Fruit fly (Drosophila melanogaster) whole organism, larva: Measurements from ENCODE around the gene mge.

Source experiments
- noc ChIP-seq: fragments of 200-800 bp; sonication (Bioruptor generic); optimal IDR thresholded peaks from 3 replicates; lab custom pipeline; 2019; ENCODE audit warnings: missing biosample characterization, mild to moderate bottlenecking, missing genetic modification characterization, moderate library complexity

The mge gene

DNA sequence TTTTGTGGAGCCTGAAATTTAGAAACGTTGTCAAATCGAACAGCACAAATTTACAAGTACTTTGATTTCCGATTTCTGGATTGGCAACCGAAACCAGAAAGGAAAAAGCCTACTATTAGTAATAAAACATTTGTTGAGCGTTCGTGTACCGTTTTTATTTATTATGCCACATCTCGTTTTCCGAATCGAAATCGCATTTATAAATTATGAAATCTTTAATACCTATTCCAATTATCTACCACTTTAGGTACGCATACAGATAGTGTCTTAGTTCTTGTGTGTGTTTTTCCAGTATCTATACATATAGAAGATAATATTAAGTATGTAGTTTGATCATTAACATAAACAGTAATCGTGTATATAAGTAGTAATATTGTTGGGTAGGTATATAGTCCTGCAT, at the start of gene mge:
Gene mge (minus strand): TSS at position 101 of the 400 bp plus-strand sequence.
- TF ChIP-seq noc (tag; lab: Kevin White, UChicago) = no peak

DNA sequence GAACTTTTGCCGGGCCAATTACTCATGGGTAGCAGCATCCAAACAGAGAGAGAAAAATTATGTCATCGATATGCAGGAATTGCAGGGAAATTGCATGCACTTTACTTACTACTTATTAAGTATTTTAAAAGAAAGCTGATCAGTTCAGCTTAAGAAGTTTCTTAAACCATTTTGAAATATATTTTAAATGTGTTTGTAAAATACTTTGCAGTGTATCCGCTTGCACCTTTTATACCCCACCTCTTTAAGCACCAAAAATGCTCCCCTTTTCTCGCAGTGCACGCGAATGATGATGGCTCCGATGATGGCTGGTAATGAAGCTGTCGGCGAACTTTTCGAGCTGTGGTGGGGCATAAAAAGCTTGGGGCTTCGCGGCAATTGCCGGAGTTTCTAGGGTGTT, 42.7 kb upstream of the mge start, which contains the start of gene CG14984:
Gene CG14984 (minus strand): TSS at position 83 of the 400 bp plus-strand sequence.
- peak; percentile 83 for TF ChIP-seq noc (tag; lab: Kevin White, UChicago)

DNA sequence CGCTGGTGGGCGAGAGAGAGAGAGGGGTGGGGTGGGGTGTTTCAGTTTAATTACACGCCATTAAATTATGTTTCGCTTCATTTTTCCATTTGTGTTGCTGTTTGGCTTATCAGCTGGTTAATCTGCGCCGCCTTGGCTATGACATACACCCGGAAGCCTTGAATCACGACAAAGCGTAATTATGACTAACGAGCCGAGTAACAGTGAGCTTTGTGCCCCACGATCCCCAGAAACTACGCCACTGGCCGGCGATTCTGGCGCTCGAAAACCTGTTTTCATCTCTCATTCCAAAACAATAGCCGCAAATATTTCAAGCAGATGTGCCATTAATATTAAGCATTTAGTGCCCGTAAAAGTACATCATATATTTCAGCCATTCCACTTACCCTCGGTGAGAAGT, 42.1 kb upstream of the mge start:
- no peak for TF ChIP-seq noc (tag; lab: Kevin White, UChicago)

DNA sequence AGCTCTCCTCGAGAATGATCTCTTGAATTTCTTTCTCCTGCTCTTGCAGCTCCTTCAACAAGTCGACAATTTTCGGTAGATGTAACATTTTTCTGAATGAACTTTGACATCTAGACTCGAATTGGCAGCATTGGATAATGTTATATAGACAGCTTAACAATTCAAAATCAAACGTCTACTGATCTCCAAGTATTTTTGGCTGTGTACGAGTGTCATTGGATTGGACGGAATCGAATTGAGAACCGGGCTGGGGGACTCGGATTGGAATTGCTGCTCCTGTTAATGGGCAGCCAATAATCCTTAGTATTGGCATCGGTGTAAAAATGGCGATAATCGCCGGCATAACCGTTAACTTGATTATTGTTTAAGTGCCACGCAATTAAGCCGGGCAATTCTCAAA, 39.5 kb upstream of the mge start, which contains the start of gene CG14983:
Gene CG14983 (minus strand): TSS at position 101 of the 400 bp plus-strand sequence.
- TF ChIP-seq noc (tag; lab: Kevin White, UChicago) = no peak

DNA sequence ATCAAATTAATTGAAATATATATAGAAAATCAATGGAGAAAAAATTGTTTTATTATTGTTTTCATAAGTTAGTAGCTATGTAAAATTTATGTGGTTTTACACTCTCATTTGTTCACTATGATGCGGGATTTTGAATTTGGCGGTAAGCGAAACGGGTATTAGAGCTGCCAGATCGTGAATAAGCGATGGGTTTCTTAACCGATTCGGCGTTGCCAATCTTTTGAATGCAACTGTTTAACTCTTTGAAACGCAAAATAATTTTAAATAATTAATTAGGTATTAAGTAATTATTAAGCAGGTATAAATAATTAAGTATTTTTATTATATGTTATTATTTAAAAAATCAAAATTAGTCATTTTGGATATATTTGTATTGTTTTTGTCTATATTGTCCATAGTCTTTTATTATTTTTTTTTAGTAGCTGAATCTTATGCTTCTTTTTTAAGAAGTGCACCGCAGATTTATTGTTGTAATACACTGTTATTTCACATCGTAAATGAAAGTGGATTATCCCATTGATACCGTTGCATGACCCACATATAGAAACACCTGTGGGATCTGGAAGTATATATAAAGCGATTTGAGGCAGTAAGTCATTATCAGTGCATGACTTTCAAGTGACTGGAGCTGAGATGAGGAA, 37.7 kb upstream of the mge start, which contains the start of gene CG10853:
Gene CG10853 (plus strand): TSS at position 591 of the 641 bp plus-strand sequence.
- TF ChIP-seq noc (tag; lab: Kevin White, UChicago) = no peak

DNA sequence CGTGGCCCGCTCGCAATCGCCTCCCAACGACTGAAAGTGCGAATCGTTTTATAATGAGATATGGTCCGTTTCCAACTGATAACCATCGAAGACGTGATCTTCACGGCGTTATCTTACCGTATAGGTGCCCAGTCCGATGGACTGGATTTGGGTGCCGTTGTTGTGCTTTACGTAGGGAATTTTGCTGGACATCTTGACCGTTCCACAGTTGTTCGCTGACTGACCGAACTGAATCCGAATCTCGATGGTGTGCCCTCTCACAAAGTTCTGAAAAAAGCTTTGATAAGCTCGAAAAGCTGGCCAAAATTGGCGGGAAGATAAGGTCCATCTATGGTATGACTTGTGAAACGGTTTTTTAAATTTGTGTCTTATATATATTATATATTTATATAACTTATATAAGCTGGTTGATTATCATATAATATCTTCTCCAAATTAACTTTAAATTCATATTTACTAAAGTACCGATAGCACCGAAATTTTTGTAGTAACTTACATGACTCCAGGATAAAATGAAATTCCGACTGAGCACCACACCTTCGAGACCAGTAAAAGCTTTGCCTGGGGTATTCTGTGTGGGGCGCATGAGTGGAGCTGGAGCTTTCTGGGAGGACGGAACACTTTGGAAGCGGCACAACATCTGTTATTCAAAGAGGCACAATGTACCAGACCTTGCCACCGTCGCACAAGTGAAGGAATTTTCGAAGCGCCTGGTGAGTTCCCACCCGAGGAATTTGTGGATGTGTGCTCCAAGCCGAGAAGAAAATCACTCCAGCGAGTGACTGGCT, 32.7 kb upstream of the mge start, which contains the start of the genes CG10863 and CG14982:
Gene CG10863 (minus strand): TSS at position 225 of the 788 bp plus-strand sequence.
Gene CG14982 (plus strand): TSS at position 470 of the 788 bp plus-strand sequence.
- TF ChIP-seq noc (tag; lab: Kevin White, UChicago) = peak; percentile 80

DNA sequence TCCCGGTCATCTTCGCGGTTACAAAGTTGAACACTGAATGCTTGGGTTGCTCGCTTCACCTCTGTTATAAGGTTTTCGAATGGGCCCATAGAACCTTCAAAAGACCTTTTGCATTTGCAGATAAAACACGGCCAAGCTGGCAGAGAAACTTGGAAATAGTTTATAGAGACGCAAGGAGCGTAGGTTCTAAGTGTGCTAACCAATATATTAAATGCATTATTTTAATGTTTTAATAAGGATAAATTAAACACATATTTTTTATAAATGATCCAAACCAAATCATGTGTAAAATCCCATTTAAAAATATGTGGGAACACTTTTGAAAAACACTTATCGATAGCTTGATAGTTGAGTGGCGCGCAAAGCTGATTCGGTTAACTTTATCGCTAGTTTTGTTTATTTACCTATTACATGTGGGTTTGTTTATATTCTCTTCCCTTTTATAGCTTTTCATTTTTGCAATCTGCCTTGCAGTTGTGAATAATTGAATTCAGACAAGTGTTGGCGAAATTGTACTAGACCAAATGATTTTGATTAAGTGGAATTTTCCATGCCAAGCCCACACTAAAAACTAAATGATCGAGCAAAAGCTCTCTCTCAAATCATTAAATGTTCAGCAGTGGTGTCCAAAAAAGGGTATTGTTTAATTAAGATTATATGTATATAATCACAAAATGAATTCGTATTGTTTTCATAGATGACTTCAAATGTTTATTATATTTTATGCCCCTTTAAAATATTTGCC, 30.5 kb upstream of the mge start, which contains the start of gene CG12766:
Gene CG12766 (minus strand): TSS at position 51 of the 745 bp plus-strand sequence.
- TF ChIP-seq noc (tag; lab: Kevin White, UChicago) = peak; percentile 77

DNA sequence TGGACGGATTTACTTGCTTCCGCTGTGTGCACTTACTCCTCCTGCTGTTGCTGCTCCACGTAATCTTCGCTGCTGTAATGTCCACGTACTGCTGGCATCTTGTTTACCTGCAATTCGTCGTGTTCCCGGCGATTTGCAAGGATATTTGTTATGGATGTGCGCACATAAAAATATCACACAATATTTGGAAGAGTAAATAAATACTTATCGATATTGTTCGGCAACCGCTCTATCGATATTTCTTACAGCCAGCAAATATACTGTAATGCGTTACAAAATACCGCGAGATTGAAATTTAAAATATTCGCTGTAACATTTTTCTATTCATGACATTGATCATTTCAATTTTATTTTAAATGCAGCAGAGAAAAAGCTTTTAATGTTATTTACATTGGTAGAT, 28.1 kb upstream of the mge start, which contains the start of gene CG10866:
Gene CG10866 (minus strand): TSS at position 187 of the 400 bp plus-strand sequence.
- no peak for TF ChIP-seq noc (tag; lab: Kevin White, UChicago)

DNA sequence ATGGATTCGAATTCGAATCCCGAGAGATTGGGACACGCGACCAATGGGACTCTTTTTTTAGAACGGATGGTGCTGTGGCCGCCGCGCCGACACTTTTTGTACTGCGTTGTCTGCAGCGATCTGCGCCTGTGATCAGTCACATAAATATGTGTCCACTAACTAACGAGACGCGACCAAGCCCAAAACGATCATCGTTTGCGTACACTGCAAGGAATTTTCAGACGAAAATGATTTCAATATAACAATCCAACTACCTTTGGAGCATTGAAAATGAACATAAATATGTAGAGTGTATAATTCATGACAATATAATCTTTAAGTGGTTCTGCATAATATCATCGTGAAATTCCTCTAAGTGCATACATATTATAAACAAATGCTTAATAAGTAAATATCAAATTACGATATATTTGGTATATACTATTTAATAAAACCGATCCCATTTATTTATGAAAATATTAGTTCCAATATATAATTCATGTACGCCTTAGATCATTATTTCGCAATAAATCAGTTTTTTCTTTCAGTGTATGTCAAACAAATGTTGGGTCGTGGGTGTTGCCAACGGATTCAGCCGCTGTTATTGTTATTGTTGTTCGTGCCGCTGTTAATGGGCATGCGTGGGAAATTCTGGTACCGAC, 26.0 kb upstream of the mge start, which contains the start of gene Eip63F-1:
Gene Eip63F-1 (minus strand): TSS at position 51 of the 641 bp plus-strand sequence.
- TF ChIP-seq noc (tag; lab: Kevin White, UChicago) = peak; percentile 81

DNA sequence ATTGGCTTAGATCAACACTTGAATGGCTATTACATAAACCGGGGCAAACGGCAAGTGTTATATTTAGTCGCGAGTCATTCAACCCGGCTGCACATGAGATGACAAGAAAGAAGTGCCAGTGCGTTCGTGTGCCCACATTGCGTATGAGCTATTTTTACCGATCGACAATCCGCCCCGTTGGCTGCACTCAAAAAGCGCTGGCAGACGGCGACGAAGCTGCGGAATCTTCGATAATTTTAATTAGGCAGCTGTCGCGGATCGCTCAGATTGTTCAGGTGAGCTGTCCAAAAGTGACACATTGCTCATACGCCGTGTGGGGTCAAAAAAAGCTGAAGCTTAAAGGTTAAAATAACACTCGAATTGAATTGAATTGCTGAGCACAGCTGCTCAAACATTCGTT, 24.4 kb upstream of the mge start:
- no peak for TF ChIP-seq noc (tag; lab: Kevin White, UChicago)

DNA sequence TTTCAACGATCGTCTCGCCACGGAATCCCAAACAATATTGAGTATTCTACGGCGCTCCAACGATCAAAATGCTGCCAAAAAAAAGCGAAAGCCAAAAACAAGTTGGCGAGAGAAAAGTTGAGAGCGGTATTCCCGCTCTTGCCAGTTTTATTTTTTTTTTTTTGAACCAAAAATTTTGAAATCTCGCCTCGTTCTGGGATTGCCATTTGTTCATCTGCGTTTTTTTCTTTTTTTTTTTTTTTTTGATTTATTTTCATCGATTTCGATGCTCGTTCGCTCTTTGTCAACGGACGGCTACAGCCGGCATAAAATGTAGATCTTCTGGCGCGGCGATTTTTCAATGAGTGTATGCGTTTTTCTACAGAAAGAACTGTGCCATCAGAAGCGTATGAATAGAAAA, 23.9 kb upstream of the mge start:
- no peak for TF ChIP-seq noc (tag; lab: Kevin White, UChicago)

DNA sequence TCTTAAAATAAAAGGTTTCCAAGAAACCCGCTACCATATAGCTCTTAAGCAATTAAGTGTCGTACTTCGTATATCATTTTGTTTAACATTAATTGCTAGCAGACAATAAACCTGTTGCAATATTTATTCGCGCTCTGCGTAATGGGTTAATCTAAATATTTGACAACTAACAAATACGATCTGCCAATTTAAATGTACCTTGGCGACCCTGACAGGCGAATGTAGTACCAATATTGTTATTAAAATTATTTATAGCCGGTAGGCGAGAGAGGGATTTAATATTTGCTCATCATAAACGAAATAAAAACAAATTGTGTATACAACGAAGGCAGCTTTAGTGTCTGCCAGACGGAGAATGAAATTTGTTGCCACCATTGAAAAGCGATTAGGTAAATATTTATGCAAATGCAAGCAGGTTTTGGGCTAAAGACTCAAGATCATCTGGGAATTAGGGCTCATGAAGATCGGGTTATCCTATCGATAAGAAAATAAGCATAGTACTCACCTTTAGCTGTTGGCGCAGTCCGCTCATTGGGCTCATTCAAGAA, 23.1 kb upstream of the mge start:
- TF ChIP-seq noc (tag; lab: Kevin White, UChicago) = peak; percentile 31

DNA sequence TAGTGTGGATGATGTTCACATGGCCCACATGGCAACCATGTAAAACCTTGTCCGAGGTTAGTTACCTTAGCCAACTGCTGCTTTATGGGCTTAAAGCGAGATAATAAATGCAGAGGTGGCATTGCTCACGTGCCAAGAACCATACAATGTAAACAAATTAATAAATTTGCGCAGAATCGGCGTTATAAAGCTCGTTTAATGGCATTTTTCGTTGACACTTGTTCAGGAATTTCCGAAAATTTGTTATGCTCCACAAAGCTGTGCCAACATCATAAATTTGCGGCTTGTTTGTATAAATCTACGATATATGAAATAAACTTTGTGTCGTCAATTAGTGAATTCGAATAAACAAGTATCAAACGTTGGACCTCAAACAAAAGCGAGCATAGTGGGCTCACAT, 22.0 kb upstream of the mge start:
- TF ChIP-seq noc (tag; lab: Kevin White, UChicago) = peak; percentile 23

DNA sequence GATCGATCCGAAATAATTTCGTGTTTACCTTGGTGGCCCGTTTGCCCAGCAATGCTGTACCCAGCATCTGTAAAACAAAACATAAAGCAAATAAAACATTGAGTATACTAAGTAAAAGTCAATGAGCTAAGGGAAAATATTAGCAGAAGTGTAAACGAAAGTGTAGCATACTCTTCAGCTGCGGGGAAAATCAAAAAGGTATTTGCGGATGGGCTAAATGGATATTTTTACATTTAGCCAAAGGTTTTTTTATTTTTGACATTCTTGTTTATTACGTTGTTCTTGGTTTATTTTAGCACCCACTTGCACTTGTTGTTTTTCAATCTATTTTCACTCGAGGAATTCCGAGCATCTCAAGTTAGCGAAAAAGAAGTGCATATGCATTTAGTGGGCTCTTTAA, 21.2 kb upstream of the mge start:
- TF ChIP-seq noc (tag; lab: Kevin White, UChicago) = no peak
